Worm (Caenorhabditis elegans) whole organism, L4 larva: ENCODE measurements around the gene mbl-1.

Experiments used
- F10B5.3 ChIP-seq: sonication (generic microtip); optimal IDR thresholded peaks from 2 replicates; lab custom pipeline; 2016; ENCODE audit warnings: mild to moderate bottlenecking, missing genetic modification characterization, missing compliant biosample characterization
- F44E2.7 ChIP-seq: fragments of 200-800 bp; sonication (Bioruptor generic); IDR thresholded peaks from 2 replicates; pipeline ENCODE4 v2.1.2; 2022; ENCODE audit warnings: missing genetic modification characterization, missing compliant biosample characterization
- F49E8.2 ChIP-seq: sonication (generic microtip); optimal IDR thresholded peaks from 2 replicates; lab custom pipeline; 2016; ENCODE audit warnings: missing compliant biosample characterization, mild to moderate bottlenecking, missing genetic modification characterization, borderline replicate concordance
- R02D3.7 ChIP-seq: fragments of 150-350 bp; sonication (generic microtip); optimal IDR thresholded peaks from 3 replicates; lab custom pipeline; 2014; ENCODE audit warnings: missing biosample characterization, missing genetic modification characterization
- Y48G9A.11 ChIP-seq: fragments of 200-800 bp; sonication (Bioruptor generic); IDR thresholded peaks from 2 replicates; pipeline ENCODE4 v1.3.6; 2022; ENCODE audit warnings: missing genetic modification reagents, missing genetic modification characterization, missing compliant biosample characterization
- Y75B8A.6 ChIP-seq: fragments of 200-800 bp; sonication (Bioruptor generic); IDR thresholded peaks from 2 replicates; pipeline ENCODE4 v1.3.6; 2022; ENCODE audit warnings: missing genetic modification reagents, missing genetic modification characterization, missing compliant biosample characterization
- aha-1 ChIP-seq: fragments of 150-350 bp; peaks from one replicate; lab custom pipeline; 2014; ENCODE audit warnings: missing biosample characterization, missing genetic modification characterization
- aly-2 ChIP-seq: sonication (generic microtip); optimal IDR thresholded peaks from 2 replicates; lab custom pipeline; 2018; ENCODE audit warnings: missing biosample characterization, missing genetic modification characterization
- ama-1 ChIP-seq: fragments of 150-350 bp; optimal IDR thresholded peaks from 2 replicates; lab custom pipeline; 2014; ENCODE audit warnings: inconsistent platforms, mixed read lengths
- attf-4 ChIP-seq: sonication (generic microtip); optimal IDR thresholded peaks from 3 replicates; lab custom pipeline; 2017; ENCODE audit warnings: missing biosample characterization, missing genetic modification characterization
- ceh-20 ChIP-seq: fragments of 200-800 bp; sonication (Bioruptor generic); IDR thresholded peaks from 2 replicates; pipeline ENCODE4 v1.3.6; 2022; ENCODE audit warnings: missing genetic modification reagents, missing genetic modification characterization, missing compliant biosample characterization
- ceh-28 ChIP-seq: fragments of 150-350 bp; optimal IDR thresholded peaks from 2 replicates; lab custom pipeline; 2014; ENCODE audit warnings: missing biosample characterization, missing genetic modification reagents, missing genetic modification characterization
- ceh-32 ChIP-seq: sonication (generic microtip); optimal IDR thresholded peaks from 2 replicates; lab custom pipeline; 2016; ENCODE audit warnings: mild to moderate bottlenecking, missing genetic modification characterization, missing compliant biosample characterization; ENCODE audit not compliant: poor library complexity
- ceh-62 ChIP-seq: sonication (generic microtip); optimal IDR thresholded peaks from 2 replicates; lab custom pipeline; 2017; ENCODE audit warnings: missing biosample characterization, missing genetic modification characterization
- ctbp-1 ChIP-seq: fragments of 200-800 bp; sonication (Bioruptor generic); IDR thresholded peaks from 2 replicates; pipeline ENCODE4 v1.3.6; 2022; ENCODE audit warnings: missing genetic modification reagents, missing genetic modification characterization, missing compliant biosample characterization
- daf-16 ChIP-seq, 3 experiments: sonication (generic microtip); optimal IDR thresholded peaks; 2 replicates each; lab custom pipeline; 2016 to 2017; ENCODE audit warnings: missing genetic modification characterization in 3 of 3, missing genetic modification reagents in 3 of 3, mild to moderate bottlenecking in 2 of 3, missing compliant biosample characterization in 2 of 3, missing biosample characterization in 1 of 3, moderate library complexity in 1 of 3
- daf-19 ChIP-seq: fragments of 200-800 bp; sonication (Bioruptor generic); conservative IDR thresholded peaks from 2 replicates; pipeline ENCODE4 v1.3.6; 2022; ENCODE audit warnings: missing genetic modification characterization, missing compliant biosample characterization
- dmd-6 ChIP-seq: fragments of 200-800 bp; sonication (Bioruptor generic); IDR thresholded peaks from 2 replicates; pipeline ENCODE4 v1.3.6; 2022; ENCODE audit warnings: missing genetic modification reagents, missing genetic modification characterization, missing compliant biosample characterization
- dmd-8 ChIP-seq: fragments of 200-800 bp; sonication (Bioruptor generic); IDR thresholded peaks from 2 replicates; pipeline ENCODE4 v1.3.6; 2022; ENCODE audit warnings: missing genetic modification characterization, missing compliant biosample characterization
- duxl-1 ChIP-seq: sonication (generic microtip); optimal IDR thresholded peaks from 2 replicates; lab custom pipeline; 2016; ENCODE audit warnings: mild to moderate bottlenecking, missing genetic modification characterization, moderate library complexity, missing compliant biosample characterization; ENCODE audit not compliant: poor library complexity
- dve-1 ChIP-seq: sonication (generic microtip); optimal IDR thresholded peaks from 2 replicates; lab custom pipeline; 2017; ENCODE audit warnings: antibody characterized with exemption, mild to moderate bottlenecking, missing genetic modification characterization, missing compliant biosample characterization; ENCODE audit not compliant: insufficient read depth
- egl-43 ChIP-seq: fragments of 200-800 bp; sonication (Bioruptor generic); IDR thresholded peaks from 2 replicates; pipeline ENCODE4 v1.3.6; 2022; ENCODE audit warnings: missing genetic modification reagents, missing genetic modification characterization, missing compliant biosample characterization
- hlh-11 ChIP-seq: fragments of 200-800 bp; sonication (Bioruptor generic); optimal IDR thresholded peaks from 2 replicates; lab custom pipeline; 2018; ENCODE audit warnings: mild to moderate bottlenecking, missing genetic modification characterization, missing compliant biosample characterization
- hlh-30 ChIP-seq: sonication (generic microtip); optimal IDR thresholded peaks from 2 replicates; lab custom pipeline; 2017; ENCODE audit warnings: antibody characterized with exemption, mild to moderate bottlenecking, missing genetic modification characterization, missing compliant biosample characterization; ENCODE audit not compliant: insufficient read depth
- hmg-1.1 ChIP-seq: fragments of 200-800 bp; sonication (Bioruptor generic); IDR thresholded peaks from 2 replicates; pipeline ENCODE4 v1.3.6; 2022; ENCODE audit warnings: missing genetic modification reagents, missing genetic modification characterization, missing compliant biosample characterization
- lin-13 ChIP-seq: fragments of 150-350 bp; optimal IDR thresholded peaks from 2 replicates; lab custom pipeline; 2014; ENCODE audit warnings: missing biosample characterization, missing genetic modification reagents, missing genetic modification characterization
- lin-15B ChIP-seq: fragments of 150-350 bp; sonication (generic microtip); optimal IDR thresholded peaks from 3 replicates; lab custom pipeline; 2014; ENCODE audit warnings: missing biosample characterization, missing genetic modification characterization
- lsy-2 ChIP-seq, 2 experiments: fragments of 150-350 bp in 1 of 2; sonication (generic microtip) in 1 of 2; optimal IDR thresholded peaks; 2 replicates each; lab custom pipeline; 2014 to 2017; ENCODE audit warnings: missing biosample characterization in 2 of 2, missing genetic modification characterization in 2 of 2
- mdl-1 ChIP-seq, 2 experiments: fragments of 150-350 bp in 1 of 2; sonication (generic microtip) in 1 of 2; optimal IDR thresholded peaks; 2 replicates each; lab custom pipeline; 2014 to 2017; ENCODE audit warnings: missing biosample characterization in 2 of 2, missing genetic modification characterization in 2 of 2
- mep-1 ChIP-seq: fragments of 150-350 bp; sonication (generic microtip); optimal IDR thresholded peaks from 3 replicates; lab custom pipeline; 2014; ENCODE audit warnings: missing biosample characterization, missing genetic modification characterization
- mes-2 ChIP-seq: sonication (generic microtip); optimal IDR thresholded peaks from 2 replicates; lab custom pipeline; 2016; ENCODE audit warnings: missing genotype, mild to moderate bottlenecking, missing genetic modification characterization, missing compliant biosample characterization; ENCODE audit not compliant: poor library complexity, severe bottlenecking
- mxl-3 ChIP-seq: fragments of 200-800 bp; sonication (Bioruptor generic); optimal IDR thresholded peaks from 2 replicates; lab custom pipeline; 2018; ENCODE audit warnings: mild to moderate bottlenecking, missing genetic modification characterization, missing compliant biosample characterization
- nhr-11 ChIP-seq: fragments of 150-350 bp; optimal IDR thresholded peaks from 2 replicates; lab custom pipeline; 2014; ENCODE audit warnings: missing biosample characterization, missing genetic modification characterization
- nhr-28 ChIP-seq: fragments of 150-350 bp; optimal IDR thresholded peaks from 2 replicates; lab custom pipeline; 2014; ENCODE audit warnings: missing biosample characterization, missing genetic modification characterization
- nhr-77 ChIP-seq: fragments of 150-350 bp; optimal IDR thresholded peaks from 2 replicates; lab custom pipeline; 2014; ENCODE audit warnings: missing biosample characterization, missing genetic modification characterization
- pha-4 ChIP-seq, 2 experiments: fragments of 150-350 bp in 1 of 2; fragments of 200-800 bp in 1 of 2; sonication (Bioruptor generic) in 1 of 2; IDR thresholded peaks in 1 of 2; optimal IDR thresholded peaks in 1 of 2; 2 replicates each; pipeline versions ENCODE4 v1.3.6 to Lab custom; 2014 to 2022; ENCODE audit warnings: missing genetic modification characterization in 2 of 2, missing genetic modification reagents in 2 of 2, missing biosample characterization in 1 of 2, missing compliant biosample characterization in 1 of 2
- php-3 ChIP-seq: fragments of 200-800 bp; sonication (Bioruptor generic); IDR thresholded peaks from 2 replicates; pipeline ENCODE4 v1.3.6; 2022; ENCODE audit warnings: missing genetic modification reagents, missing genetic modification characterization, missing compliant biosample characterization
- pqm-1 ChIP-seq: sonication (generic microtip); optimal IDR thresholded peaks from 2 replicates; lab custom pipeline; 2017; ENCODE audit warnings: missing biosample characterization, missing genetic modification characterization
- set-16 ChIP-seq: fragments of 200-800 bp; sonication (Bioruptor generic); IDR thresholded peaks from 2 replicates; pipeline ENCODE4 v1.3.6; 2022; ENCODE audit warnings: missing genetic modification reagents, missing genetic modification characterization, missing compliant biosample characterization
- skn-1 ChIP-seq: fragments of 150-350 bp; optimal IDR thresholded peaks from 2 replicates; lab custom pipeline; 2014; ENCODE audit warnings: missing biosample characterization, missing genetic modification characterization
- tra-1 ChIP-seq: fragments of 200-800 bp; sonication (Bioruptor generic); IDR thresholded peaks from 2 replicates; pipeline ENCODE4 v1.3.6; 2022; ENCODE audit warnings: missing genetic modification reagents, missing genetic modification characterization, missing compliant biosample characterization
- unc-39 ChIP-seq: sonication (generic microtip); optimal IDR thresholded peaks from 2 replicates; lab custom pipeline; 2017; ENCODE audit warnings: missing biosample characterization, missing genetic modification characterization
- unc-62 ChIP-seq, 3 experiments: fragments of 150-350 bp in 1 of 3; sonication (generic microtip); optimal IDR thresholded peaks in 2 of 3; peaks in 1 of 3; 1 replicate in 1 of 3; 2 replicates in 2 of 3; lab custom pipeline; 2014 to 2017; ENCODE audit warnings: missing biosample characterization in 3 of 3, missing genetic modification characterization in 3 of 3, missing genetic modification reagents in 3 of 3, missing genotype in 1 of 3
- zfp-3 ChIP-seq: fragments of 200-800 bp; sonication (Bioruptor generic); conservative IDR thresholded peaks from 2 replicates; pipeline ENCODE4 v1.3.6; 2022; ENCODE audit warnings: missing genetic modification reagents, missing genetic modification characterization, missing compliant biosample characterization
- ztf-7 ChIP-seq: fragments of 150-350 bp; optimal IDR thresholded peaks from 2 replicates; lab custom pipeline; 2014; ENCODE audit warnings: missing biosample characterization, missing genetic modification characterization

Gene mbl-1

DNA sequence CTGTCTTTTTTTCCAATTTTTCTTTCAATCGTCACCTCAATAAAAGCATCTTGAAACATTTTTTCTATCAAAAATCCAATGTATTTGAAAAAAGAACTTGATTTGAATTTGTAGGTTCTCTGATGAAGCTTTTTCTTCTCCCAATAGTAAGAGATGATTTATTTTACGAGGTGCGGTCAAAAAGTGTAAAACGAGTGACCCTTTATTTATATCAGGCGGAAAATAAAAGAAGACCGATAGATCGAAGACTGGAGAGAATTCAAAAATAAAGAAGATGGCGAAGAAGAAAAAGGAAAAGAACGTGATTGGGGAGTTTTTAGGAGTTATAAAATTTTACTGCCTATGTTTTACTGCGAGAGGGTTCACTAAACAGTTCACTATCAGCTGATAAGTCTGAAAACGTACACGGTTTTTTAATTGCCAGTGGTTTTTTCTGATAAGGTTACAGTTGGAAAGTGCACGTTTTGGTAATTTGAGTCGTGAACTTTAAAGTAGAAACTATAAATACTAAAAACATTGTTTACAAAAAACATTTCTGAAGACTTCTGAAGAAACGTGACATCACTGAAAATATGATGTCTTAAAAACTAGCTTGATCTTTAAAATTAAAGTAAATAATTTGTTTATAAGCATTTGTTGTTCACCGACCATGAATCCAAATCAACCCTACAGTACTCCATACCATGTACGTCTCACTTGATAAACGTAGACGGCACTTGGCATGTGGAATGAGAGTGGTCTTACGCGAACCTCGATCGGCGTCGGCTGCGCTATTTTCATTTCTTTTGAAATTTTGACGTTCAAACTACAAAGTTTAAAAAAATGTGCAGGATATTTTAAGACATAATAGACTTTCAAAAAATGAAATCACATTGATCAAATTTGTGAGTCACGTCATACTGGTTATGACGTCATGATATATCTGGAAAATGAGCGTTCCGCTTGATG, 77.7 kb downstream of the mbl-1 start:
- TF ChIP-seq dmd-8 (no peak), lin-13 (GFP tag; lab: Kevin White, UChicago) (peak; percentile 26), duxl-1 (tag; lab: Kevin White, UChicago) (no peak), zfp-3 (GFP tag; lab: Robert Waterston, UW) (peak; percentile 82), pqm-1 (tag; lab: Kevin White, UChicago) (peak; percentile 47), ama-1 (lab: Kevin White, UChicago) (no peak), daf-19 (GFP tag; lab: Robert Waterston, UW) (no peak), F49E8.2 (tag; lab: Kevin White, UChicago) (no peak), php-3 (GFP tag; lab: Robert Waterston, UW) (peak; percentile 96), attf-4 (no peak), Y48G9A.11 (GFP tag; lab: Robert Waterston, UW) (no peak), nhr-11 (tag; lab: Kevin White, UChicago) (no peak), mdl-1 (tag; optimal IDR thresholded peaks at IDR 0.05; lab: Kevin White, UChicago) (peak; percentile 2 to 40), hlh-11 (peak; percentile 36), ceh-32 (tag; lab: Kevin White, UChicago) (no peak), F10B5.3 (no peak), dve-1 (tag; lab: Kevin White, UChicago) (peak; percentile 37), mes-2 (tag; lab: Kevin White, UChicago) (peak; percentile 28), ceh-28 (tag; lab: Kevin White, UChicago) (no peak), aha-1 (tag; lab: Kevin White, UChicago) (peak; percentile 10), tra-1 (GFP tag; lab: Robert Waterston, UW) (no peak), dmd-6 (peak; percentile 57), unc-39 (no peak), ctbp-1 (no peak), Y75B8A.6 (GFP tag; lab: Robert Waterston, UW) (no peak), F44E2.7 (no peak), egl-43 (GFP tag; lab: Robert Waterston, UW) (no peak), lin-15B (no peak), ceh-62 (tag; lab: Kevin White, UChicago) (no peak), hlh-30 (tag; lab: Kevin White, UChicago) (peak; percentile 47), nhr-28 (tag; lab: Kevin White, UChicago) (peak; percentile 60), unc-62 (GFP tag; optimal IDR thresholded peaks at IDR 0.05 in 1 of 2; lab: Kevin White, UChicago) (no peak), unc-62 (tag; optimal IDR thresholded peaks at IDR 0.05; lab: Kevin White, UChicago) (no peak), daf-16 (GFP tag; optimal IDR thresholded peaks at IDR 0.05; lab: Kevin White, UChicago) (no peak), daf-16 (tag; optimal IDR thresholded peaks at IDR 0.05; lab: Kevin White, UChicago) (peak; percentile 74), nhr-77 (peak; percentile 11), aly-2 (tag; lab: Kevin White, UChicago) (no peak), ceh-20 (GFP tag; lab: Robert Waterston, UW) (peak; percentile 53; the same call in 1 of the 2 replicates)

DNA sequence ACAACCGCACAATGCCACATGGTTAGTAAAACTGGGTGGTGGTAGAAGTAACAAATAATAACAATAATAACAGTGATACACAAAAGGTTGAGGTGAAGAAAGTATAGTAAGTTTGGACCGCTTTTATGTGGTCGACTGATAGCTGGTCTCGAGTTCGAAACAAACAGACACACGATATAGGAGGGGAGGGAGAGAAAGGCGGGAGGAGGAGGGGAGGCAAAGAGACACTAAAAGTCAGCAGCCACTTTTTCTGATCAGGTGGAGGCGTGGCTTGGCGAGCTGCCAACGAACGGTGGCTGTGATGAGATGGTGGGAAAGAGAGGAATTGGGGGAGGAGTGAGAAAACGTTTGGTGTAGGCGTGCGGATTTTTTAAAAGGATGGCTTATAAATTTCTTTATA, 79.9 kb downstream of the mbl-1 start:
- TF ChIP-seq lsy-2 (tag; optimal IDR thresholded peaks at IDR 0.05; lab: Kevin White, UChicago) (peak in 1 of 2 experiments; percentile 7), ctbp-1 (no peak), php-3 (GFP tag; lab: Robert Waterston, UW) (0 out of 2 replicates have a peak, but pooled peaks have one; percentile 35), nhr-11 (tag; lab: Kevin White, UChicago) (peak; percentile 7), skn-1 (no peak), mdl-1 (tag; optimal IDR thresholded peaks at IDR 0.05; lab: Kevin White, UChicago) (peak in 1 of 2 experiments; percentile 65), hlh-11 (peak; percentile 68), ztf-7 (no peak), hmg-1.1 (GFP tag; lab: Robert Waterston, UW) (no peak), hlh-30 (tag; lab: Kevin White, UChicago) (peak; percentile 89), pha-4 (GFP tag; IDR thresholded peaks at IDR 0.05; lab: Robert Waterston, UW) (no peak), pha-4 (tag; optimal IDR thresholded peaks at IDR 0.05; lab: Kevin White, UChicago) (no peak), dmd-6 (peak; percentile 53; the same call in 1 of the 2 replicates), ama-1 (lab: Kevin White, UChicago) (peak; percentile 17), R02D3.7 (no peak), mep-1 (tag; lab: Kevin White, UChicago) (peak; percentile 14), ceh-32 (tag; lab: Kevin White, UChicago) (no peak), set-16 (peak; percentile 65), ceh-20 (GFP tag; lab: Robert Waterston, UW) (0 out of 2 replicates have a peak, but pooled peaks have one; percentile 11), tra-1 (GFP tag; lab: Robert Waterston, UW) (no peak), mxl-3 (GFP tag; lab: Kevin White, UChicago) (peak; percentile 28)
